Worm (Caenorhabditis elegans) whole organism, L2 larva: ENCODE results near the gene C55A6.6.

Experiments used
- ceh-16 ChIP-seq: fragments of 150-350 bp; optimal IDR thresholded peaks from 2 replicates; lab custom pipeline; 2014; ENCODE audit warnings: missing biosample characterization, missing genetic modification characterization
- fos-1 ChIP-seq: fragments of 150-350 bp; optimal IDR thresholded peaks from 2 replicates; lab custom pipeline; 2014; ENCODE audit warnings: missing biosample characterization, missing genetic modification characterization
- mdl-1 ChIP-seq, 2 experiments: fragments of 150-350 bp in 1 of 2; sonication (generic microtip) in 1 of 2; optimal IDR thresholded peaks; 2 replicates each; lab custom pipeline; 2017; ENCODE audit warnings: missing biosample characterization in 2 of 2, missing genetic modification characterization in 2 of 2
- nhr-25 ChIP-seq: fragments of 150-350 bp; sonication (generic microtip); optimal IDR thresholded peaks from 3 replicates; lab custom pipeline; 2014; ENCODE audit warnings: missing biosample characterization, missing genetic modification characterization
- sma-3 ChIP-seq: sonication (generic microtip); optimal IDR thresholded peaks from 2 replicates; lab custom pipeline; 2016; ENCODE audit warnings: missing genetic modification reagents, missing genetic modification characterization, missing compliant biosample characterization
- unc-39 ChIP-seq: fragments of 150-350 bp; optimal IDR thresholded peaks from 2 replicates; lab custom pipeline; 2014; ENCODE audit warnings: missing biosample characterization, missing genetic modification characterization

DNA sequence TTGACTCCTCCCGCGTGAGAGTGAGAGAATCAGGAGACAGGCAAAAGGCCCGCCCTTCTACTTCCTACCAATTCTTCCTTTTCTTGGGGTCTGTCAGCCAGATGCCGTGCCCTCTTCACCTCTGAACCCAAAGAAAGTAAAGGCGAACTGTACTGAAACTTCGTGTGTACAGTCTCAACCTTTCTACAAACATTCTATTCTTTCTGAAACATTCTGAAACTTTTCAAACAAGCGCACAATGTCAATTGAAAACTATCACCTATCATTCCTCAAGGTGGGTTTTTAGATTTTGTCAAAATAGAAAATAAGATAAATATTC is 18.0 kb upstream of the C55A6.6 start:
- TF ChIP-seq mdl-1 (tag; optimal IDR thresholded peaks at IDR 0.05; lab: Kevin White, UChicago): no peak
- no peak for TF ChIP-seq sma-3 (GFP tag; lab: Kevin White, UChicago)
- no peak for TF ChIP-seq ceh-16
- no peak for TF ChIP-seq nhr-25 (tag; lab: Kevin White, UChicago)
- TF ChIP-seq unc-39: no peak
- TF ChIP-seq fos-1: no peak
